Fruit fly (Drosophila melanogaster) whole organism, pupa: ENCODE results near the gene dUTPase.

ENCODE experiments used
- CG13204 ChIP-seq: fragments of 200-800 bp; sonication (Bioruptor generic); optimal IDR thresholded peaks from 2 replicates; lab custom pipeline; 2018; ENCODE audit warnings: missing biosample characterization, mild to moderate bottlenecking, missing genetic modification characterization, moderate library complexity
- CG14655 ChIP-seq: fragments of 200-800 bp; sonication (Bioruptor generic); optimal IDR thresholded peaks from 3 replicates; lab custom pipeline; 2017; ENCODE audit warnings: mild to moderate bottlenecking, missing biosample characterization, missing genetic modification reagents, missing genetic modification characterization
- CG15710 ChIP-seq: fragments of 200-800 bp; sonication (Bioruptor generic); optimal IDR thresholded peaks from 2 replicates; lab custom pipeline; 2018; ENCODE audit warnings: missing biosample characterization, mild to moderate bottlenecking, missing genetic modification characterization, moderate library complexity
- CG32121 ChIP-seq: fragments of 200-800 bp; sonication (Bioruptor generic); IDR thresholded peaks from 2 replicates; pipeline ENCODE4 v1.3.6; 2022; ENCODE audit warnings: missing biosample characterization, missing genetic modification characterization
- EcR ChIP-seq: fragments of 200-800 bp; sonication (Bioruptor generic); optimal IDR thresholded peaks from 3 replicates; lab custom pipeline; 2019; ENCODE audit warnings: missing biosample characterization, missing genetic modification characterization, mild to moderate bottlenecking, moderate library complexity, missing genetic modification reagents
- Ets98B ChIP-seq: fragments of 200-800 bp; sonication (Bioruptor generic); IDR thresholded peaks from 2 replicates; pipeline ENCODE4 v1.3.6; 2022; ENCODE audit warnings: missing biosample characterization, missing genetic modification characterization
- Pif1B ChIP-seq: fragments of 200-800 bp; sonication (Bioruptor generic); optimal IDR thresholded peaks from 3 replicates; lab custom pipeline; 2016; ENCODE audit warnings: missing biosample characterization, missing genetic modification characterization
- rn ChIP-seq: fragments of 200-800 bp; sonication (Bioruptor generic); IDR thresholded peaks from 2 replicates; pipeline ENCODE4 v1.3.6; 2022; ENCODE audit warnings: missing biosample characterization, missing genetic modification characterization

DNA sequence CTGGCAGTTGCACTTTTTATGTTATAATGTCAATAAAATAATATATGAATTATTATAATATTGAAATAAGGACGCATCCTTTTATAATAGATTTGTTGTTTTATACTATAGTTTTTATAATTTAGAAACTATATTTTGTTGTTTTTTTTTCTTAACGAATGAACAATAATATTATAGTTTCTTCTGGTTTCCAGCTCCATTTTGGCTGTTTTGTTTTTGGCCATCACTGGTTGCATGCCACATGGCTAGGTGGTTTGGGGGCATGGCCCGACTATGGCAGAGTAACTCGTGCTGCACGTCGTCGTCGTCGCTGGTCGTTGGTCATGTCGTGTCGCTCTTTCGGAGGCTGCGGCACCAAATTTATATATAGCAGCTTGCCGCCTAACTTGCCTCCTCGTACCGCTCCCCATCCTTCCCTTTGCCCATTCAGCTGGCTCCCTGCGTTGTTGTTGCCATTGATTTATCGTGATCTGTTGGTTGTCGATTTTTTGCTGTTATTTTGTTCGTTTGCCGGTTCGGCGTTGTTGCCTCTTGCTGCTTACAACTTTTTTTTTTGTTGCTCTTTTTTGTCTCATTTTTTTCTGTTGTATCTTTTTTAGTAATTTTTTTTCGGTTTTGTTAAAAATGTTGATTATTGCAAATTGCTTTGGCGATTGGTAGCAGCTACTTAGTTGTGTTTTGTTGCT, 21.3 kb downstream of the dUTPase start:
- TF ChIP-seq EcR (GFP tag; lab: Kevin White, UChicago) (no peak), Pif1B (no peak), CG13204 (peak; percentile 74), CG15710 (tag; lab: Kevin White, UChicago) (no peak), CG14655 (GFP tag; lab: Kevin White, UChicago) (peak; percentile 58), Ets98B (GFP tag; lab: Robert Waterston, UW) (peak; percentile 60; the same call in 1 of the 2 replicates), rn (peak; percentile 21; the same call in 1 of the 2 replicates), CG32121 (GFP tag; lab: Robert Waterston, UW) (peak; percentile 21)
